Worm (Caenorhabditis elegans) whole organism, L4 larva: ENCODE measurements around the gene T01D3.1.

ENCODE experiments used
- F26F4.8 ChIP-seq: fragments of 200-800 bp; sonication (Bioruptor generic); conservative IDR thresholded peaks from 2 replicates; pipeline ENCODE4 v1.3.6; 2022; ENCODE audit warnings: missing genetic modification characterization, missing compliant biosample characterization
- F49E8.2 ChIP-seq: sonication (generic microtip); optimal IDR thresholded peaks from 2 replicates; lab custom pipeline; 2016; ENCODE audit warnings: missing compliant biosample characterization, mild to moderate bottlenecking, missing genetic modification characterization, borderline replicate concordance
- arid-1 ChIP-seq: fragments of 200-800 bp; sonication (Bioruptor generic); conservative IDR thresholded peaks from 2 replicates; pipeline ENCODE4 v1.3.6; 2022; ENCODE audit warnings: missing genetic modification reagents, missing genetic modification characterization, missing compliant biosample characterization
- hlh-11 ChIP-seq: fragments of 200-800 bp; sonication (Bioruptor generic); optimal IDR thresholded peaks from 2 replicates; lab custom pipeline; 2018; ENCODE audit warnings: mild to moderate bottlenecking, missing genetic modification characterization, missing compliant biosample characterization
- lim-7 ChIP-seq: fragments of 200-800 bp; sonication (Bioruptor generic); IDR thresholded peaks from 2 replicates; pipeline ENCODE4 v1.3.6; 2022; ENCODE audit warnings: missing genetic modification characterization, missing compliant biosample characterization
- lin-15B ChIP-seq: fragments of 150-350 bp; sonication (generic microtip); optimal IDR thresholded peaks from 3 replicates; lab custom pipeline; 2014; ENCODE audit warnings: missing biosample characterization, missing genetic modification characterization
- nhr-11 ChIP-seq: fragments of 150-350 bp; optimal IDR thresholded peaks from 2 replicates; lab custom pipeline; 2014; ENCODE audit warnings: missing biosample characterization, missing genetic modification characterization
- unc-39 ChIP-seq: sonication (generic microtip); optimal IDR thresholded peaks from 2 replicates; lab custom pipeline; 2017; ENCODE audit warnings: missing biosample characterization, missing genetic modification characterization
- unc-62 ChIP-seq, 3 experiments: fragments of 150-350 bp in 1 of 3; sonication (generic microtip); optimal IDR thresholded peaks in 2 of 3; peaks in 1 of 3; 1 replicate in 1 of 3; 2 replicates in 2 of 3; lab custom pipeline; 2014 to 2017; ENCODE audit warnings: missing biosample characterization in 3 of 3, missing genetic modification characterization in 3 of 3, missing genetic modification reagents in 3 of 3, missing genotype in 1 of 3
- zag-1 ChIP-seq: fragments of 150-350 bp; optimal IDR thresholded peaks from 2 replicates; lab custom pipeline; 2014; ENCODE audit warnings: missing biosample characterization, missing genetic modification characterization

DNA sequence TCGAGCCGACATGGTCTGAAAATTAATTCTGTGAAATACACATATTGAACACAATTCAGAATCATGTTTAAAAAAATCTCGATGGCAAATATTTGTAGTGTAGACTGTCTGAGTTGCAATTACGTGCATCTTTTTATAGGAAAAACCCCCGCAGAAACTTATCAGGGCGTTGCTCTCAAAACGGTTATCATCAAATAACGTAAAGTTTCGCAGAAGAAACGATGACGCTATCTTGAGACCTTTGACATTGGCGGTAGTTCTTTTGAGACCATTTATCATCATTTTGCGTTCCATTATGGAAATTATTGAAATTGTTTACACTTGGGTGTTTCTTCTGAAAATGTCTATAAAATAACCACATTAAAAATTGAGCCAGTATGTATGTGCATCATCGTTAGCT is 41.1 kb downstream of the T01D3.1 start, which contains the start of gene dct-17:
- TF ChIP-seq unc-62 (GFP tag; optimal IDR thresholded peaks at IDR 0.05 in 1 of 2; lab: Kevin White, UChicago) (no peak), unc-62 (tag; optimal IDR thresholded peaks at IDR 0.05; lab: Kevin White, UChicago) (no peak), nhr-11 (no peak), lin-15B (tag; lab: Kevin White, UChicago) (no peak), unc-39 (no peak), hlh-11 (tag; lab: Kevin White, UChicago) (no peak), arid-1 (GFP tag; lab: Robert Waterston, UW) (no peak), lim-7 (GFP tag; lab: Robert Waterston, UW) (no peak), zag-1 (tag; lab: Kevin White, UChicago) (no peak), F26F4.8 (GFP tag; lab: Robert Waterston, UW) (no peak), F49E8.2 (no peak)
